Fruit fly (Drosophila melanogaster) whole organism: ENCODE results near the gene Socs36E.

Experiments used
- pan ChIP-seq: fragments of >200 bp; optimal IDR thresholded peaks from 2 replicates; lab custom pipeline; 2017
- psq ChIP-seq: fragments of >200 bp; optimal IDR thresholded peaks from 2 replicates; lab custom pipeline; 2017

dm6 chr2L:18186695-18187094 lies 34.5 kb upstream of the Socs36E start:
- TF ChIP-seq psq, result no peak
- TF ChIP-seq pan (lab: Kevin White, UChicago), result no peak
